Fruit fly (Drosophila melanogaster): ENCODE data around the gene kug.

The kug gene

dm6 chr3L:20000878-20001640, 4.0 kb upstream of the kug start (continued):
- no peak for TF ChIP-seq CG4360 (GFP tag; IDR thresholded peaks at IDR 0.05)
- TF ChIP-seq Ssrp (tag; optimal IDR thresholded peaks at IDR 0.05), result no peak
- TF ChIP-seq kah (GFP tag; optimal IDR thresholded peaks at IDR 0.05), result no peak
- TF ChIP-seq gfzf (GFP tag; optimal IDR thresholded peaks at IDR 0.05), result no peak
- peak; percentile 2 for TF ChIP-seq zen (tag; optimal IDR thresholded peaks at IDR 0.05)
- TF ChIP-seq fd64A (GFP tag; optimal IDR thresholded peaks at IDR 0.05), result no peak
- TF ChIP-seq CG12942 (GFP tag; optimal IDR thresholded peaks at IDR 0.05), result no peak
- no peak for TF ChIP-seq Sox102F (GFP tag; optimal IDR thresholded peaks at IDR 0.05)
- no peak for TF ChIP-seq Hey (tag; optimal IDR thresholded peaks at IDR 0.05)
- TF ChIP-seq CG14965 (GFP tag; optimal IDR thresholded peaks at IDR 0.05; ENCODE audit: borderline replicate concordance), result no peak
- no peak for TF ChIP-seq vnd (GFP tag; IDR thresholded peaks at IDR 0.05; ENCODE audit: partially characterized antibody)
- no peak for TF ChIP-seq CG6175 (GFP tag; IDR thresholded peaks at IDR 0.05)
- TF ChIP-seq CG17829 (tag; optimal IDR thresholded peaks at IDR 0.05), result peak; percentile 32
- no peak for TF ChIP-seq CG10267 (tag; optimal IDR thresholded peaks at IDR 0.05)
- peak; percentile 44 for TF ChIP-seq pzg (GFP tag; optimal IDR thresholded peaks at IDR 0.05)
- no peak for TF ChIP-seq zfh2 (GFP tag; optimal IDR thresholded peaks at IDR 0.05)
- no peak for TF ChIP-seq phol (tag; optimal IDR thresholded peaks at IDR 0.05)
- TF ChIP-seq nmo (GFP tag; optimal IDR thresholded peaks at IDR 0.05), result peak; percentile 15
- no peak for TF ChIP-seq run (tag; optimal IDR thresholded peaks at IDR 0.05)
- no peak for TF ChIP-seq Bdp1 (GFP tag; optimal IDR thresholded peaks at IDR 0.05)
- no peak for TF ChIP-seq Tbp (GFP tag; optimal IDR thresholded peaks at IDR 0.05)
- TF ChIP-seq crp (GFP tag; optimal IDR thresholded peaks at IDR 0.05), result no peak
- TF ChIP-seq CG7928 (GFP tag; optimal IDR thresholded peaks at IDR 0.05), result no peak
- peak; percentile 94 for TF ChIP-seq onecut (GFP tag; IDR thresholded peaks at IDR 0.05)
- TF ChIP-seq CG14860 (GFP tag; IDR thresholded peaks at IDR 0.05; ENCODE audit: partially characterized antibody), result peak; percentile 29; the same call in 1 of the 3 replicates
- TF ChIP-seq ci (GFP tag; IDR thresholded peaks at IDR 0.05), result no peak
- TF ChIP-seq pros (GFP tag; optimal IDR thresholded peaks at IDR 0.05), result no peak
- no peak for TF ChIP-seq Max (GFP tag; optimal IDR thresholded peaks at IDR 0.05)
- TF ChIP-seq lov (optimal IDR thresholded peaks at IDR 0.05), result no peak
- no peak for TF ChIP-seq lov (GFP tag; IDR thresholded peaks at IDR 0.05)
- no peak for TF ChIP-seq dmrt99B (tag; optimal IDR thresholded peaks at IDR 0.05)
- no peak for TF ChIP-seq h (optimal IDR thresholded peaks at IDR 0.05)
- TF ChIP-seq CG10979 (tag; optimal IDR thresholded peaks at IDR 0.05), result no peak
- no peak for TF ChIP-seq CG43689 (GFP tag; IDR thresholded peaks at IDR 0.05)
- TF ChIP-seq CG1647 (GFP tag; optimal IDR thresholded peaks at IDR 0.05), result no peak
- TF ChIP-seq CG7987 (GFP tag; optimal IDR thresholded peaks at IDR 0.05), result no peak
- TF ChIP-seq CG2678 (tag; optimal IDR thresholded peaks at IDR 0.05), result no peak
- TF ChIP-seq CG2875 (GFP tag; optimal IDR thresholded peaks at IDR 0.05), result no peak
- TF ChIP-seq Hmx (GFP tag; optimal IDR thresholded peaks at IDR 0.05), result no peak
- TF ChIP-seq CG10147 (GFP tag; optimal IDR thresholded peaks at IDR 0.05), result no peak
- no peak for TF ChIP-seq CG12155 (GFP tag; optimal IDR thresholded peaks at IDR 0.05)
- peak; percentile 17 for TF ChIP-seq CG14710 (tag; optimal IDR thresholded peaks at IDR 0.05)
- 0 out of 2 replicates have a peak, but pooled peaks have one; percentile 15 for TF ChIP-seq unc-4 (GFP tag; IDR thresholded peaks at IDR 0.05; ENCODE audit: partially characterized antibody)
- peak; percentile 4 for TF ChIP-seq CG17912 (GFP tag; optimal IDR thresholded peaks at IDR 0.05)
- TF ChIP-seq croc (GFP tag; conservative IDR thresholded peaks at IDR 0.05), result no peak
- no peak for TF ChIP-seq corto (GFP tag; optimal IDR thresholded peaks at IDR 0.05)
- TF ChIP-seq disco-r (GFP tag; optimal IDR thresholded peaks at IDR 0.05), result no peak
- TF ChIP-seq CHES-1-like (GFP tag; optimal IDR thresholded peaks at IDR 0.05), result no peak
- no peak for TF ChIP-seq CG5245 (GFP tag; optimal IDR thresholded peaks at IDR 0.05)

Data from whole organism, embryonic.